Worm (Caenorhabditis elegans) whole organism, L4 larva: Measurements from ENCODE around the gene srd-3.
A peak's percentile ranks its signal among the peaks of the same experiment; 100 is the strongest.

ENCODE experiments used
- D1046.2 ChIP-seq: fragments of 200-800 bp; sonication (Bioruptor generic); IDR thresholded peaks from 2 replicates; pipeline ENCODE4 v1.3.6; 2022; ENCODE audit warnings: missing genetic modification characterization, missing compliant biosample characterization
- F26F4.8 ChIP-seq: fragments of 200-800 bp; sonication (Bioruptor generic); conservative IDR thresholded peaks from 2 replicates; pipeline ENCODE4 v1.3.6; 2022; ENCODE audit warnings: missing genetic modification characterization, missing compliant biosample characterization
- F37D6.2 ChIP-seq: sonication (generic microtip); optimal IDR thresholded peaks from 2 replicates; lab custom pipeline; 2016; ENCODE audit warnings: mild to moderate bottlenecking, missing genetic modification characterization, missing compliant biosample characterization
- F44E2.7 ChIP-seq: fragments of 200-800 bp; sonication (Bioruptor generic); IDR thresholded peaks from 2 replicates; pipeline ENCODE4 v2.1.2; 2022; ENCODE audit warnings: missing genetic modification characterization, missing compliant biosample characterization
- F49E8.2 ChIP-seq: sonication (generic microtip); optimal IDR thresholded peaks from 2 replicates; lab custom pipeline; 2016; ENCODE audit warnings: missing compliant biosample characterization, mild to moderate bottlenecking, missing genetic modification characterization, borderline replicate concordance
- Y48G9A.11 ChIP-seq: fragments of 200-800 bp; sonication (Bioruptor generic); IDR thresholded peaks from 2 replicates; pipeline ENCODE4 v1.3.6; 2022; ENCODE audit warnings: missing genetic modification reagents, missing genetic modification characterization, missing compliant biosample characterization
- Y5F2A.4 ChIP-seq: fragments of 200-800 bp; sonication (Bioruptor generic); optimal IDR thresholded peaks from 2 replicates; lab custom pipeline; 2018; ENCODE audit warnings: mild to moderate bottlenecking, missing genetic modification characterization, missing compliant biosample characterization
- ZK337.2 ChIP-seq: fragments of 200-800 bp; sonication (Bioruptor generic); IDR thresholded peaks from 2 replicates; pipeline ENCODE4 v1.3.6; 2022; ENCODE audit warnings: missing genetic modification reagents, missing genetic modification characterization, missing compliant biosample characterization
- ZK546.5 ChIP-seq, 2 experiments: sonication (generic microtip); optimal IDR thresholded peaks; 2 replicates each; lab custom pipeline; 2017; ENCODE audit warnings: missing biosample characterization in 2 of 2, missing genetic modification characterization in 2 of 2
- aha-1 ChIP-seq: fragments of 150-350 bp; peaks from one replicate; lab custom pipeline; 2014; ENCODE audit warnings: missing biosample characterization, missing genetic modification characterization
- ama-1 ChIP-seq: fragments of 150-350 bp; optimal IDR thresholded peaks from 2 replicates; lab custom pipeline; 2014; ENCODE audit warnings: inconsistent platforms, mixed read lengths
- ceh-20 ChIP-seq: fragments of 200-800 bp; sonication (Bioruptor generic); IDR thresholded peaks from 2 replicates; pipeline ENCODE4 v1.3.6; 2022; ENCODE audit warnings: missing genetic modification reagents, missing genetic modification characterization, missing compliant biosample characterization
- ceh-28 ChIP-seq: fragments of 150-350 bp; optimal IDR thresholded peaks from 2 replicates; lab custom pipeline; 2014; ENCODE audit warnings: missing biosample characterization, missing genetic modification reagents, missing genetic modification characterization
- daf-12 ChIP-seq: fragments of 150-350 bp; optimal IDR thresholded peaks from 2 replicates; lab custom pipeline; 2014; ENCODE audit warnings: missing biosample characterization, missing genetic modification reagents, missing genetic modification characterization
- daf-8 ChIP-seq: fragments of 200-800 bp; sonication (Bioruptor generic); IDR thresholded peaks from 2 replicates; pipeline ENCODE4 v1.3.6; 2022; ENCODE audit warnings: missing genetic modification characterization, missing compliant biosample characterization
- duxl-1 ChIP-seq: sonication (generic microtip); optimal IDR thresholded peaks from 2 replicates; lab custom pipeline; 2016; ENCODE audit warnings: mild to moderate bottlenecking, missing genetic modification characterization, moderate library complexity, missing compliant biosample characterization; ENCODE audit not compliant: poor library complexity
- dve-1 ChIP-seq: sonication (generic microtip); optimal IDR thresholded peaks from 2 replicates; lab custom pipeline; 2017; ENCODE audit warnings: antibody characterized with exemption, mild to moderate bottlenecking, missing genetic modification characterization, missing compliant biosample characterization; ENCODE audit not compliant: insufficient read depth
- egl-27 ChIP-seq: sonication (generic microtip); optimal IDR thresholded peaks from 3 replicates; lab custom pipeline; 2017; ENCODE audit warnings: missing biosample characterization, missing genetic modification reagents, missing genetic modification characterization
- egl-43 ChIP-seq: fragments of 200-800 bp; sonication (Bioruptor generic); IDR thresholded peaks from 2 replicates; pipeline ENCODE4 v1.3.6; 2022; ENCODE audit warnings: missing genetic modification reagents, missing genetic modification characterization, missing compliant biosample characterization
- fkh-10 ChIP-seq: fragments of 150-350 bp; optimal IDR thresholded peaks from 2 replicates; lab custom pipeline; 2014; ENCODE audit warnings: missing biosample characterization, missing genetic modification reagents, missing genetic modification characterization
- hlh-11 ChIP-seq: fragments of 200-800 bp; sonication (Bioruptor generic); optimal IDR thresholded peaks from 2 replicates; lab custom pipeline; 2018; ENCODE audit warnings: mild to moderate bottlenecking, missing genetic modification characterization, missing compliant biosample characterization
- hmg-1.1 ChIP-seq: fragments of 200-800 bp; sonication (Bioruptor generic); IDR thresholded peaks from 2 replicates; pipeline ENCODE4 v1.3.6; 2022; ENCODE audit warnings: missing genetic modification reagents, missing genetic modification characterization, missing compliant biosample characterization
- jun-1 ChIP-seq: fragments of 150-350 bp; optimal IDR thresholded peaks from 2 replicates; lab custom pipeline; 2014; ENCODE audit warnings: missing biosample characterization, missing genetic modification reagents, missing genetic modification characterization
- lin-1 ChIP-seq: fragments of 200-800 bp; sonication (Bioruptor generic); IDR thresholded peaks from 2 replicates; pipeline ENCODE4 v1.3.6; 2022; ENCODE audit warnings: missing genetic modification reagents, missing genetic modification characterization, missing compliant biosample characterization
- lin-15B ChIP-seq: fragments of 150-350 bp; sonication (generic microtip); optimal IDR thresholded peaks from 3 replicates; lab custom pipeline; 2014; ENCODE audit warnings: missing biosample characterization, missing genetic modification characterization
- lin-29 ChIP-seq: fragments of 200-800 bp; sonication (Bioruptor generic); IDR thresholded peaks from 2 replicates; pipeline ENCODE4 v1.3.6; 2022; ENCODE audit warnings: missing genetic modification reagents, missing genetic modification characterization, missing compliant biosample characterization
- lin-38 ChIP-seq: fragments of 200-800 bp; sonication (Bioruptor generic); IDR thresholded peaks from 2 replicates; pipeline ENCODE4 v1.3.6; 2022; ENCODE audit warnings: missing genetic modification reagents, missing genetic modification characterization, missing compliant biosample characterization
- lin-39 ChIP-seq: fragments of 150-350 bp; optimal IDR thresholded peaks from 2 replicates; lab custom pipeline; 2014; ENCODE audit warnings: missing biosample characterization, missing genetic modification reagents, missing genetic modification characterization
- mdl-1 ChIP-seq, 2 experiments: fragments of 150-350 bp in 1 of 2; sonication (generic microtip) in 1 of 2; optimal IDR thresholded peaks; 2 replicates each; lab custom pipeline; 2014 to 2017; ENCODE audit warnings: missing biosample characterization in 2 of 2, missing genetic modification characterization in 2 of 2
- mep-1 ChIP-seq: fragments of 150-350 bp; sonication (generic microtip); optimal IDR thresholded peaks from 3 replicates; lab custom pipeline; 2014; ENCODE audit warnings: missing biosample characterization, missing genetic modification characterization
- nhr-102 ChIP-seq: sonication (generic microtip); optimal IDR thresholded peaks from 2 replicates; lab custom pipeline; 2016; ENCODE audit warnings: mild to moderate bottlenecking, missing genetic modification characterization, moderate library complexity, missing compliant biosample characterization
- nhr-42 ChIP-seq: fragments of 200-800 bp; sonication (Bioruptor generic); IDR thresholded peaks from 2 replicates; pipeline ENCODE4 v1.3.6; 2022; ENCODE audit warnings: missing genetic modification characterization, missing compliant biosample characterization
- nhr-48 ChIP-seq: sonication (generic microtip); optimal IDR thresholded peaks from 2 replicates; lab custom pipeline; 2016; ENCODE audit warnings: mild to moderate bottlenecking, missing genetic modification characterization, missing compliant biosample characterization
- pha-4 ChIP-seq, 2 experiments: fragments of 150-350 bp in 1 of 2; fragments of 200-800 bp in 1 of 2; sonication (Bioruptor generic) in 1 of 2; IDR thresholded peaks in 1 of 2; optimal IDR thresholded peaks in 1 of 2; 2 replicates each; pipeline versions ENCODE4 v1.3.6 to Lab custom; 2014 to 2022; ENCODE audit warnings: missing genetic modification characterization in 2 of 2, missing genetic modification reagents in 2 of 2, missing biosample characterization in 1 of 2, missing compliant biosample characterization in 1 of 2
- php-3 ChIP-seq: fragments of 200-800 bp; sonication (Bioruptor generic); IDR thresholded peaks from 2 replicates; pipeline ENCODE4 v1.3.6; 2022; ENCODE audit warnings: missing genetic modification reagents, missing genetic modification characterization, missing compliant biosample characterization
- pqm-1 ChIP-seq: sonication (generic microtip); optimal IDR thresholded peaks from 2 replicates; lab custom pipeline; 2017; ENCODE audit warnings: missing biosample characterization, missing genetic modification characterization
- rbr-2 ChIP-seq: sonication (generic microtip); optimal IDR thresholded peaks from 2 replicates; lab custom pipeline; 2016; ENCODE audit warnings: missing genotype, missing genetic modification characterization, missing compliant biosample characterization
- sdz-12 ChIP-seq: fragments of 200-800 bp; sonication (Bioruptor generic); optimal IDR thresholded peaks from 2 replicates; lab custom pipeline; 2018; ENCODE audit warnings: mild to moderate bottlenecking, missing genetic modification characterization, missing compliant biosample characterization
- set-16 ChIP-seq: fragments of 200-800 bp; sonication (Bioruptor generic); IDR thresholded peaks from 2 replicates; pipeline ENCODE4 v1.3.6; 2022; ENCODE audit warnings: missing genetic modification reagents, missing genetic modification characterization, missing compliant biosample characterization
- skn-1 ChIP-seq: fragments of 150-350 bp; optimal IDR thresholded peaks from 2 replicates; lab custom pipeline; 2014; ENCODE audit warnings: missing biosample characterization, missing genetic modification characterization
- snpc-4 ChIP-seq: fragments of 150-350 bp; optimal IDR thresholded peaks from 2 replicates; lab custom pipeline; 2014; ENCODE audit warnings: missing biosample characterization, missing genetic modification characterization
- tra-1 ChIP-seq: fragments of 200-800 bp; sonication (Bioruptor generic); IDR thresholded peaks from 2 replicates; pipeline ENCODE4 v1.3.6; 2022; ENCODE audit warnings: missing genetic modification reagents, missing genetic modification characterization, missing compliant biosample characterization
- unc-62 ChIP-seq, 3 experiments: fragments of 150-350 bp in 1 of 3; sonication (generic microtip); optimal IDR thresholded peaks in 2 of 3; peaks in 1 of 3; 1 replicate in 1 of 3; 2 replicates in 2 of 3; lab custom pipeline; 2014 to 2017; ENCODE audit warnings: missing biosample characterization in 3 of 3, missing genetic modification characterization in 3 of 3, missing genetic modification reagents in 3 of 3, missing genotype in 1 of 3
- vab-7 ChIP-seq: fragments of 200-800 bp; sonication (Bioruptor generic); IDR thresholded peaks from 2 replicates; pipeline ENCODE4 v1.3.6; 2022; ENCODE audit warnings: missing genetic modification reagents, missing genetic modification characterization, missing compliant biosample characterization

Gene srd-3

ce11 chrII:105327-105882, 23.4 kb downstream of the srd-3 start:
- TF ChIP-seq hlh-11 (tag; lab: Kevin White, UChicago): no peak
- no peak for TF ChIP-seq nhr-48 (tag; lab: Kevin White, UChicago)
- no peak for TF ChIP-seq tra-1 (GFP tag; lab: Robert Waterston, UW)
- TF ChIP-seq rbr-2 (tag; lab: Kevin White, UChicago): no peak
- TF ChIP-seq daf-12 (tag; lab: Kevin White, UChicago): no peak
- no peak for TF ChIP-seq ceh-28
- no peak for TF ChIP-seq F37D6.2 (tag; lab: Kevin White, UChicago)
- TF ChIP-seq F26F4.8 (GFP tag; lab: Robert Waterston, UW): no peak
- TF ChIP-seq unc-62 (GFP tag; optimal IDR thresholded peaks at IDR 0.05 in 1 of 2; lab: Kevin White, UChicago): peak in 1 of 2 experiments; percentile 93
- no peak for TF ChIP-seq unc-62 (tag; optimal IDR thresholded peaks at IDR 0.05; lab: Kevin White, UChicago)
- no peak for TF ChIP-seq mdl-1 (tag; optimal IDR thresholded peaks at IDR 0.05; lab: Kevin White, UChicago)
- peak; percentile 56; the same call in 1 of the 2 replicates for TF ChIP-seq egl-43 (GFP tag; lab: Robert Waterston, UW)
- peak; percentile 83 for TF ChIP-seq set-16 (GFP tag; lab: Robert Waterston, UW)
- no peak for TF ChIP-seq lin-29 (GFP tag; lab: Robert Waterston, UW)

- no peak for TF ChIP-seq php-3 (GFP tag; lab: Robert Waterston, UW)
- TF ChIP-seq nhr-42: no peak
- no peak for TF ChIP-seq F44E2.7 (GFP tag; lab: Robert Waterston, UW)
- TF ChIP-seq aha-1 (tag; lab: Kevin White, UChicago): no peak
- no peak for TF ChIP-seq unc-62 (GFP tag; optimal IDR thresholded peaks at IDR 0.05 in 1 of 2; lab: Kevin White, UChicago)
- TF ChIP-seq unc-62 (tag; optimal IDR thresholded peaks at IDR 0.05; lab: Kevin White, UChicago): no peak
- no peak for TF ChIP-seq ZK337.2 (GFP tag; lab: Robert Waterston, UW)
- no peak for TF ChIP-seq Y5F2A.4 (GFP tag; lab: Kevin White, UChicago)
- no peak for TF ChIP-seq daf-12 (tag; lab: Kevin White, UChicago)
- TF ChIP-seq ZK546.5 (tag; optimal IDR thresholded peaks at IDR 0.05; lab: Kevin White, UChicago): no peak
- TF ChIP-seq pha-4 (GFP tag; IDR thresholded peaks at IDR 0.05; lab: Robert Waterston, UW): no peak
- no peak for TF ChIP-seq pha-4 (tag; optimal IDR thresholded peaks at IDR 0.05; lab: Kevin White, UChicago)
- no peak for TF ChIP-seq mep-1
- TF ChIP-seq sdz-12 (GFP tag; lab: Kevin White, UChicago): no peak
- no peak for TF ChIP-seq dve-1 (tag; lab: Kevin White, UChicago)
- no peak for TF ChIP-seq jun-1 (tag; lab: Kevin White, UChicago)
- no peak for TF ChIP-seq ama-1 (lab: Kevin White, UChicago)
- TF ChIP-seq F49E8.2 (tag; lab: Kevin White, UChicago): no peak
- no peak for TF ChIP-seq skn-1 (tag; lab: Kevin White, UChicago)
- no peak for TF ChIP-seq Y48G9A.11 (GFP tag; lab: Robert Waterston, UW)
- no peak for TF ChIP-seq mdl-1 (tag; optimal IDR thresholded peaks at IDR 0.05; lab: Kevin White, UChicago)
These were observed 24.6 kb downstream of the srd-3 start, which contains the start of gene col-68 for ce11 chrII:104234-104633. Gene col-68, plus strand, starts transcription at chrII:104534.

- no peak for TF ChIP-seq lin-15B (tag; lab: Kevin White, UChicago)
- TF ChIP-seq F49E8.2 (tag; lab: Kevin White, UChicago): no peak
- TF ChIP-seq nhr-102 (tag; lab: Kevin White, UChicago): no peak
- TF ChIP-seq skn-1 (tag; lab: Kevin White, UChicago): no peak
- TF ChIP-seq egl-43 (GFP tag; lab: Robert Waterston, UW): 0 out of 2 replicates have a peak, but pooled peaks have one; percentile 16
- no peak for TF ChIP-seq duxl-1 (tag; lab: Kevin White, UChicago)
- no peak for TF ChIP-seq hmg-1.1 (GFP tag; lab: Robert Waterston, UW)
- 0 out of 2 replicates have a peak, but pooled peaks have one; percentile 32 for TF ChIP-seq D1046.2 (GFP tag; lab: Robert Waterston, UW)
- no peak for TF ChIP-seq pqm-1 (tag; lab: Kevin White, UChicago)
- TF ChIP-seq egl-27 (tag; lab: Kevin White, UChicago): no peak
- TF ChIP-seq hlh-11 (tag; lab: Kevin White, UChicago): no peak
- peak; percentile 50; the same call in 1 of the 2 replicates for TF ChIP-seq set-16 (GFP tag; lab: Robert Waterston, UW)
- no peak for TF ChIP-seq lin-1 (GFP tag; lab: Robert Waterston, UW)
- TF ChIP-seq lin-38 (GFP tag; lab: Robert Waterston, UW): no peak
- no peak for TF ChIP-seq daf-8 (GFP tag; lab: Robert Waterston, UW)
- TF ChIP-seq vab-7 (GFP tag; lab: Robert Waterston, UW): no peak
- TF ChIP-seq Y48G9A.11 (GFP tag; lab: Robert Waterston, UW): peak; percentile 39; the same call in 1 of the 2 replicates
- TF ChIP-seq ZK337.2 (GFP tag; lab: Robert Waterston, UW): no peak
- TF ChIP-seq aha-1 (tag; lab: Kevin White, UChicago): no peak
- TF ChIP-seq snpc-4 (tag; lab: Kevin White, UChicago): no peak
- TF ChIP-seq F37D6.2 (tag; lab: Kevin White, UChicago): no peak
- no peak for TF ChIP-seq ceh-20 (GFP tag; lab: Robert Waterston, UW)
- TF ChIP-seq lin-39 (tag; lab: Kevin White, UChicago): no peak
- no peak for TF ChIP-seq fkh-10 (GFP tag; lab: Kevin White, UChicago)
These were observed 27.7 kb downstream of the srd-3 start for ce11 chrII:101176-101575.
